Fruit fly (Drosophila melanogaster) whole organism, embryonic: ENCODE results near the gene spo.
A peak's percentile ranks its signal among the peaks of the same experiment; 100 is the strongest.

Source experiments
- Blimp-1 ChIP-seq: fragments of 200-800 bp; sonication (Bioruptor generic); optimal IDR thresholded peaks from 3 replicates; lab custom pipeline; 2018; ENCODE audit warnings: missing biosample characterization, missing genetic modification characterization, mild to moderate bottlenecking, moderate library complexity, missing genetic modification reagents
- CG11085 ChIP-seq: fragments of 200-800 bp; sonication (Bioruptor generic); IDR thresholded peaks from 2 replicates; pipeline ENCODE4 v1.3.6; 2022; ENCODE audit warnings: missing biosample characterization, missing genetic modification characterization
- CG14710 ChIP-seq: fragments of 200-800 bp; sonication (Bioruptor generic); optimal IDR thresholded peaks from 3 replicates; lab custom pipeline; 2019; ENCODE audit warnings: missing biosample characterization, mild to moderate bottlenecking, missing genetic modification characterization, moderate library complexity
- CG15479 ChIP-seq: fragments of 200-800 bp; sonication (Bioruptor generic); optimal IDR thresholded peaks from 3 replicates; lab custom pipeline; 2019; ENCODE audit warnings: missing biosample characterization, mild to moderate bottlenecking, missing genetic modification characterization, moderate library complexity
- CG15601 ChIP-seq: fragments of 200-800 bp; sonication (Bioruptor generic); optimal IDR thresholded peaks from 3 replicates; lab custom pipeline; 2019; ENCODE audit warnings: missing biosample characterization, mild to moderate bottlenecking, missing genetic modification characterization, moderate library complexity
- CG3163 ChIP-seq: fragments of 200-800 bp; sonication (Bioruptor generic); optimal IDR thresholded peaks from 3 replicates; lab custom pipeline; 2016; ENCODE audit warnings: missing biosample characterization, missing genetic modification characterization
- CG3838 ChIP-seq: fragments of 200-800 bp; sonication (Bioruptor generic); optimal IDR thresholded peaks from 3 replicates; lab custom pipeline; 2016; ENCODE audit warnings: missing biosample characterization, missing genetic modification characterization
- CG4360 ChIP-seq: fragments of 200-800 bp; sonication (Bioruptor generic); IDR thresholded peaks from 2 replicates; pipeline ENCODE4 v1.3.6; 2022; ENCODE audit warnings: missing biosample characterization, missing genetic modification characterization
- CG6813 ChIP-seq: fragments of 200-800 bp; sonication (Bioruptor generic); optimal IDR thresholded peaks from 2 replicates; lab custom pipeline; 2017; ENCODE audit warnings: missing biosample characterization, missing genetic modification characterization, mild to moderate bottlenecking, moderate library complexity, missing genetic modification reagents
- CG8290 ChIP-seq, 3 experiments: fragments of 200-800 bp; sonication (Bioruptor generic); optimal IDR thresholded peaks; 2 replicates each; lab custom pipeline; 2016 to 2019; ENCODE audit warnings: missing biosample characterization in 3 of 3, missing genetic modification characterization in 3 of 3, mild to moderate bottlenecking in 2 of 3, moderate library complexity in 1 of 3
- CG9437 ChIP-seq: fragments of 200-800 bp; sonication (Bioruptor generic); optimal IDR thresholded peaks from 2 replicates; lab custom pipeline; 2018; ENCODE audit warnings: missing biosample characterization, mild to moderate bottlenecking, missing genetic modification characterization
- Deaf1 ChIP-seq: fragments of 200-800 bp; optimal IDR thresholded peaks from 3 replicates; lab custom pipeline; 2019; ENCODE audit warnings: missing biosample characterization, mild to moderate bottlenecking, missing genetic modification characterization, moderate library complexity
- Dll ChIP-seq: fragments of 200-800 bp; sonication (Bioruptor generic); IDR thresholded peaks from 4 replicates; pipeline ENCODE4 v1.3.6; 2022; ENCODE audit warnings: missing biosample characterization, missing genetic modification characterization; ENCODE audit not compliant: partially characterized antibody
- Eip74EF ChIP-seq, 2 experiments: fragments of 200-800 bp in 1 of 2; fragments of >200 bp in 1 of 2; sonication (Bioruptor generic) in 1 of 2; optimal IDR thresholded peaks; 2 replicates each; lab custom pipeline; 2017 to 2019; ENCODE audit warnings: missing biosample characterization in 2 of 2, missing genetic modification characterization in 2 of 2, mild to moderate bottlenecking in 1 of 2, moderate library complexity in 1 of 2
- Ets65A ChIP-seq: fragments of 200-800 bp; sonication (Bioruptor generic); peaks from one replicate; lab custom pipeline; 2016; ENCODE audit warnings: missing biosample characterization, missing genetic modification characterization
- HLHmδ ChIP-seq: fragments of 200-800 bp; sonication (Bioruptor generic); optimal IDR thresholded peaks from 2 replicates; lab custom pipeline; 2018; ENCODE audit warnings: missing biosample characterization, mild to moderate bottlenecking, missing genetic modification characterization, moderate library complexity
- Hr78 ChIP-seq, 2 experiments: fragments of 200-800 bp in 1 of 2; fragments of >200 bp in 1 of 2; sonication (Bioruptor generic) in 1 of 2; optimal IDR thresholded peaks; 2 replicates each; lab custom pipeline; 2017 to 2019; ENCODE audit warnings: missing biosample characterization in 2 of 2, missing genetic modification characterization in 2 of 2, mild to moderate bottlenecking in 1 of 2, moderate library complexity in 1 of 2
- Sox102F ChIP-seq: fragments of 200-800 bp; sonication (Bioruptor generic); optimal IDR thresholded peaks from 2 replicates; lab custom pipeline; 2018; ENCODE audit warnings: missing biosample characterization, mild to moderate bottlenecking, missing genetic modification characterization, moderate library complexity
- Trl ChIP-seq, 3 experiments: fragments of >200 bp in 2 of 3; fragments of 200-800 bp in 1 of 3; sonication (Bioruptor generic) in 1 of 3; optimal IDR thresholded peaks; 2 replicates in 1 of 3; 3 replicates in 2 of 3; lab custom pipeline; 2016 to 2017; ENCODE audit warnings: missing biosample characterization in 1 of 3, missing genetic modification characterization in 1 of 3
- bbx ChIP-seq: fragments of 200-800 bp; sonication (Bioruptor generic); IDR thresholded peaks from 2 replicates; pipeline ENCODE4 v1.3.6; 2022; ENCODE audit warnings: missing biosample characterization, missing genetic modification characterization; ENCODE audit not compliant: partially characterized antibody
- bsh ChIP-seq, 2 experiments: fragments of 200-800 bp; sonication (Bioruptor generic); optimal IDR thresholded peaks; 2 replicates each; lab custom pipeline; 2017 to 2018; ENCODE audit warnings: mild to moderate bottlenecking in 2 of 2, missing biosample characterization in 2 of 2, missing genetic modification characterization in 2 of 2, moderate library complexity in 1 of 2
- cg ChIP-seq: fragments of 200-800 bp; sonication (Bioruptor generic); optimal IDR thresholded peaks from 3 replicates; lab custom pipeline; 2019; ENCODE audit warnings: missing biosample characterization, mild to moderate bottlenecking, missing genetic modification characterization, moderate library complexity
- chinmo ChIP-seq: fragments of 200-800 bp; sonication (Bioruptor generic); IDR thresholded peaks from 4 replicates; pipeline ENCODE4 v1.3.6; 2022; ENCODE audit warnings: missing biosample characterization, missing genetic modification characterization; ENCODE audit not compliant: partially characterized antibody
- da ChIP-seq: fragments of 200-800 bp; sonication (Bioruptor generic); optimal IDR thresholded peaks from 2 replicates; lab custom pipeline; 2016; ENCODE audit warnings: missing biosample characterization, missing genetic modification characterization
- dan ChIP-seq: fragments of 200-800 bp; sonication (Bioruptor generic); IDR thresholded peaks from 2 replicates; pipeline ENCODE4 v1.3.6; 2022; ENCODE audit warnings: missing biosample characterization, missing genetic modification characterization
- danr ChIP-seq: fragments of 200-800 bp; sonication (Bioruptor generic); IDR thresholded peaks from 2 replicates; pipeline ENCODE4 v1.3.6; 2022; ENCODE audit warnings: missing biosample characterization, missing genetic modification characterization
- en ChIP-seq: fragments of 200-800 bp; sonication (Bioruptor generic); optimal IDR thresholded peaks from 2 replicates; lab custom pipeline; 2016; ENCODE audit warnings: missing biosample characterization, missing genetic modification characterization
- ewg ChIP-seq: fragments of 200-800 bp; sonication (Bioruptor generic); optimal IDR thresholded peaks from 3 replicates; lab custom pipeline; 2017; ENCODE audit warnings: mild to moderate bottlenecking, missing biosample characterization, missing genetic modification reagents, missing genetic modification characterization
- gem ChIP-seq: fragments of 200-800 bp; sonication (Bioruptor generic); optimal IDR thresholded peaks from 2 replicates; lab custom pipeline; 2019; ENCODE audit warnings: missing biosample characterization, mild to moderate bottlenecking, missing genetic modification characterization, moderate library complexity
- gfzf ChIP-seq: fragments of 200-800 bp; sonication (Bioruptor generic); optimal IDR thresholded peaks from 2 replicates; lab custom pipeline; 2016; ENCODE audit warnings: missing biosample characterization, mild to moderate bottlenecking, missing genetic modification characterization, moderate library complexity
- grn ChIP-seq: fragments of 200-800 bp; sonication (Bioruptor generic); optimal IDR thresholded peaks from 3 replicates; lab custom pipeline; 2017; ENCODE audit warnings: missing biosample characterization, missing genetic modification characterization
- hkb ChIP-seq, 2 experiments: fragments of 200-800 bp in 1 of 2; fragments of >200 bp in 1 of 2; sonication (Bioruptor generic) in 1 of 2; IDR thresholded peaks in 1 of 2; optimal IDR thresholded peaks in 1 of 2; 2 replicates each; pipeline versions ENCODE4 v1.3.6 to Lab custom; 2017 to 2022; ENCODE audit warnings: missing biosample characterization in 1 of 2, missing genetic modification characterization in 1 of 2
- jing ChIP-seq: fragments of 200-800 bp; sonication (Bioruptor generic); optimal IDR thresholded peaks from 2 replicates; lab custom pipeline; 2018; ENCODE audit warnings: missing biosample characterization, mild to moderate bottlenecking, missing genetic modification characterization
- otp ChIP-seq: fragments of 200-800 bp; sonication (Bioruptor generic); IDR thresholded peaks from 3 replicates; pipeline ENCODE4, ENCODE4 v1.3.6; 2022; ENCODE audit warnings: missing biosample characterization, missing genetic modification characterization
- pita ChIP-seq: fragments of 200-800 bp; sonication (Bioruptor generic); optimal IDR thresholded peaks from 2 replicates; lab custom pipeline; 2017; ENCODE audit warnings: missing biosample characterization, mild to moderate bottlenecking, missing genetic modification characterization
- pros ChIP-seq: fragments of 200-800 bp; sonication (Bioruptor generic); optimal IDR thresholded peaks from 3 replicates; lab custom pipeline; 2019; ENCODE audit warnings: missing biosample characterization, mild to moderate bottlenecking, missing genetic modification characterization, moderate library complexity
- row ChIP-seq: fragments of 200-800 bp; sonication (Bioruptor generic); IDR thresholded peaks from 3 replicates; pipeline ENCODE4 v1.3.6; 2022; ENCODE audit warnings: missing biosample characterization, missing genetic modification characterization
- sna ChIP-seq: fragments of 200-800 bp; sonication (Bioruptor generic); IDR thresholded peaks from 2 replicates; pipeline ENCODE4 v1.3.6; 2022; ENCODE audit warnings: missing biosample characterization, missing genetic modification characterization; ENCODE audit not compliant: partially characterized antibody
- stwl ChIP-seq: fragments of 200-800 bp; sonication (Bioruptor generic); optimal IDR thresholded peaks from 3 replicates; lab custom pipeline; 2018; ENCODE audit warnings: missing biosample characterization, mild to moderate bottlenecking, missing genetic modification characterization, moderate library complexity
- tll ChIP-seq, 2 experiments: fragments of 200-800 bp in 1 of 2; fragments of >200 bp in 1 of 2; sonication (Bioruptor generic) in 1 of 2; optimal IDR thresholded peaks; 2 replicates each; lab custom pipeline; 2017 to 2019; ENCODE audit warnings: missing biosample characterization in 2 of 2, missing genetic modification characterization in 2 of 2, mild to moderate bottlenecking in 1 of 2, moderate library complexity in 1 of 2
- toy ChIP-seq: fragments of 200-800 bp; sonication (Bioruptor generic); IDR thresholded peaks from 2 replicates; pipeline ENCODE4 v1.3.6; 2022; ENCODE audit warnings: missing biosample characterization, missing genetic modification characterization
- trem ChIP-seq: fragments of 200-800 bp; optimal IDR thresholded peaks from 3 replicates; lab custom pipeline; 2019; ENCODE audit warnings: missing biosample characterization, mild to moderate bottlenecking, missing genetic modification characterization, moderate library complexity
- yki ChIP-seq: fragments of >200 bp; optimal IDR thresholded peaks from 3 replicates; lab custom pipeline; 2018

spo gene

dm6 chr3L:5634188-5634894, 42.0 kb upstream of the spo start (continued):
- TF ChIP-seq Dll (GFP tag; lab: Robert Waterston, UW), result peak; percentile 32; the same call in 1 of the 4 replicates
- peak; percentile 14 for TF ChIP-seq yki (lab: Kevin White, UChicago)
- peak; percentile 94 for TF ChIP-seq CG3163 (GFP tag; lab: Kevin White, UChicago)
- TF ChIP-seq Sox102F (GFP tag; lab: Kevin White, UChicago), result no peak
- TF ChIP-seq hkb (optimal IDR thresholded peaks at IDR 0.05; lab: Kevin White, UChicago), result no peak
- no peak for TF ChIP-seq hkb (GFP tag; IDR thresholded peaks at IDR 0.05; lab: Robert Waterston, UW)
- TF ChIP-seq Ets65A, result peak; percentile 87
- no peak for TF ChIP-seq CG6813
- no peak for TF ChIP-seq CG8290 (GFP tag; optimal IDR thresholded peaks at IDR 0.05; lab: Kevin White, UChicago)
- TF ChIP-seq CG8290 (tag; optimal IDR thresholded peaks at IDR 0.05; lab: Kevin White, UChicago), result peak in 1 of 2 experiments; percentile 7
- TF ChIP-seq jing (GFP tag; lab: Kevin White, UChicago), result peak; percentile 12
- peak; percentile 81 for TF ChIP-seq cg (GFP tag; lab: Kevin White, UChicago)
- peak; percentile 14 for TF ChIP-seq CG14710 (tag; lab: Kevin White, UChicago)
- no peak for TF ChIP-seq trem (tag; lab: Kevin White, UChicago)
- no peak for TF ChIP-seq en (GFP tag; lab: Kevin White, UChicago)
- 0 out of 2 replicates have a peak, but pooled peaks have one; percentile 41 for TF ChIP-seq bbx (GFP tag; lab: Robert Waterston, UW)
- peak in 1 of 2 experiments; percentile 49 for TF ChIP-seq tll (GFP tag; optimal IDR thresholded peaks at IDR 0.05; lab: Kevin White, UChicago)
- peak in 1 of 2 experiments; percentile 87 for TF ChIP-seq Hr78 (GFP tag; optimal IDR thresholded peaks at IDR 0.05; lab: Kevin White, UChicago)
- peak; percentile 7 for TF ChIP-seq CG15601 (tag; lab: Kevin White, UChicago)
- no peak for TF ChIP-seq danr (GFP tag; lab: Robert Waterston, UW)
- TF ChIP-seq CG15479 (GFP tag; lab: Kevin White, UChicago), result peak; percentile 56
- peak in 1 of 2 experiments; percentile 13 for TF ChIP-seq Eip74EF (GFP tag; optimal IDR thresholded peaks at IDR 0.05; lab: Kevin White, UChicago)
- TF ChIP-seq toy (GFP tag; lab: Robert Waterston, UW), result no peak
- peak; percentile 10 for TF ChIP-seq pita
- TF ChIP-seq gfzf (GFP tag; lab: Kevin White, UChicago), result peak; percentile 31
- TF ChIP-seq row (GFP tag; lab: Robert Waterston, UW), result peak; percentile 21; the same call in 1 of the 3 replicates
- TF ChIP-seq ewg (GFP tag; lab: Kevin White, UChicago), result peak; percentile 79
- peak; percentile 39 for TF ChIP-seq HLHmδ (GFP tag; lab: Kevin White, UChicago)
- peak; percentile 58 for TF ChIP-seq Blimp-1 (GFP tag; lab: Kevin White, UChicago)
- TF ChIP-seq otp (GFP tag; lab: Robert Waterston, UW), result 0 out of 3 replicates have a peak, but pooled peaks have one; percentile 6
- peak in 1 of 2 experiments; percentile 32 for TF ChIP-seq bsh (GFP tag; optimal IDR thresholded peaks at IDR 0.05; lab: Kevin White, UChicago)
- peak; percentile 10 for TF ChIP-seq grn (GFP tag; lab: Kevin White, UChicago)
- peak; percentile 52 for TF ChIP-seq pros (GFP tag; lab: Kevin White, UChicago)
- peak; percentile 75; the same call in 1 of the 2 replicates for TF ChIP-seq CG4360
- TF ChIP-seq da (GFP tag; lab: Kevin White, UChicago), result no peak
- peak; percentile 98 for TF ChIP-seq Deaf1
- TF ChIP-seq CG3838, result peak; percentile 65
- TF ChIP-seq chinmo (GFP tag; lab: Robert Waterston, UW), result peak; percentile 92; the same call in 3 of the 4 replicates
- no peak for TF ChIP-seq CG9437 (GFP tag; lab: Kevin White, UChicago)
- peak; percentile 12 for TF ChIP-seq gem (tag; lab: Kevin White, UChicago)
- no peak for TF ChIP-seq dan (GFP tag; lab: Robert Waterston, UW)
- peak; percentile 59 to 78 for TF ChIP-seq Trl (optimal IDR thresholded peaks at IDR 0.05; lab: Kevin White, UChicago)
- TF ChIP-seq Trl (GFP tag; optimal IDR thresholded peaks at IDR 0.05; lab: Kevin White, UChicago), result no peak
- no peak for TF ChIP-seq CG11085 (GFP tag; lab: Robert Waterston, UW)
- TF ChIP-seq sna, result 0 out of 2 replicates have a peak, but pooled peaks have one; percentile 39
- peak; percentile 82 for TF ChIP-seq stwl
- TF ChIP-seq, all 482 proteins: peak for 46
